Fruit fly (Drosophila melanogaster) Kc167 (cell line): Measurements from ENCODE around the gene CG32369.

Source experiments
- h ChIP-seq: fragments of >200 bp; optimal IDR thresholded peaks from 3 replicates; lab custom pipeline; 2018; ENCODE audit warnings: missing external identifiers
- psq ChIP-seq: fragments of >200 bp; optimal IDR thresholded peaks from 2 replicates; lab custom pipeline; 2017; ENCODE audit warnings: missing external identifiers
- ttk ChIP-seq: sonication (Bioruptor generic); optimal IDR thresholded peaks from 2 replicates; lab custom pipeline; 2017; ENCODE audit warnings: missing external identifiers

- TF ChIP-seq h (lab: Kevin White, UChicago): no peak
- no peak for TF ChIP-seq psq (lab: Kevin White, UChicago)
- TF ChIP-seq ttk (lab: Kevin White, UChicago): no peak
Measured at dm6 chr3L:7743741-7744140, 65.9 kb downstream of the CG32369 start.
